Fruit fly (Drosophila melanogaster) whole organism, embryonic: ENCODE data around the gene Eig71Ei.
A peak's percentile ranks its signal among the peaks of the same experiment; 100 is the strongest.

Source experiments
- CG10267 ChIP-seq: fragments of 200-800 bp; sonication (Bioruptor generic); optimal IDR thresholded peaks from 2 replicates; lab custom pipeline; 2018; ENCODE audit warnings: missing biosample characterization, mild to moderate bottlenecking, missing genetic modification characterization, moderate library complexity
- CG11247 ChIP-seq: fragments of 200-800 bp; sonication (Bioruptor generic); IDR thresholded peaks from 2 replicates; pipeline ENCODE4 v1.3.6; 2022; ENCODE audit warnings: missing biosample characterization, missing genetic modification characterization
- CG15514 ChIP-seq: fragments of 200-800 bp; sonication (Bioruptor generic); optimal IDR thresholded peaks from 3 replicates; lab custom pipeline; 2017; ENCODE audit warnings: missing biosample characterization, missing genetic modification characterization, mild to moderate bottlenecking, moderate library complexity, missing genetic modification reagents
- CG1603 ChIP-seq: fragments of 200-800 bp; sonication (Bioruptor generic); optimal IDR thresholded peaks from 2 replicates; lab custom pipeline; 2019; ENCODE audit warnings: missing biosample characterization, mild to moderate bottlenecking, missing genetic modification characterization, moderate library complexity
- CG16813 ChIP-seq: fragments of 200-800 bp; sonication (Bioruptor generic); IDR thresholded peaks from 3 replicates; pipeline ENCODE4 v1.3.6; 2022; ENCODE audit warnings: missing biosample characterization, missing genetic modification characterization; ENCODE audit not compliant: partially characterized antibody
- CG17612 ChIP-seq: fragments of 200-800 bp; sonication (Bioruptor generic); IDR thresholded peaks from 2 replicates; pipeline ENCODE4 v1.3.6; 2022; ENCODE audit warnings: missing biosample characterization, missing genetic modification characterization
- CG18011 ChIP-seq: fragments of 200-800 bp; sonication (Bioruptor generic); optimal IDR thresholded peaks from 2 replicates; lab custom pipeline; 2017; ENCODE audit warnings: missing biosample characterization, missing genetic modification characterization, mild to moderate bottlenecking, moderate library complexity, missing genotype
- CG2199 ChIP-seq: fragments of 200-800 bp; sonication (Bioruptor generic); IDR thresholded peaks from 3 replicates; pipeline ENCODE4 v1.3.6; 2022; ENCODE audit warnings: missing biosample characterization, missing genetic modification characterization
- CG2889 ChIP-seq: fragments of 200-800 bp; sonication (Bioruptor generic); IDR thresholded peaks from 3 replicates; pipeline ENCODE4 v1.3.6; 2022; ENCODE audit warnings: missing biosample characterization, missing genetic modification characterization
- CG3281 ChIP-seq: fragments of 200-800 bp; sonication (Bioruptor generic); optimal IDR thresholded peaks from 3 replicates; lab custom pipeline; 2017; ENCODE audit warnings: missing biosample characterization, mild to moderate bottlenecking, missing genetic modification characterization
- CG4404 ChIP-seq: fragments of 200-800 bp; sonication (Bioruptor generic); IDR thresholded peaks from 2 replicates; pipeline ENCODE4 v1.3.6; 2022; ENCODE audit warnings: missing biosample characterization, missing genetic modification characterization
- CG5245 ChIP-seq: fragments of 200-800 bp; sonication (Bioruptor generic); optimal IDR thresholded peaks from 3 replicates; lab custom pipeline; 2016; ENCODE audit warnings: missing biosample characterization, missing genetic modification characterization
- CG6683 ChIP-seq: fragments of 200-800 bp; sonication (Bioruptor generic); optimal IDR thresholded peaks from 2 replicates; lab custom pipeline; 2017; ENCODE audit warnings: missing biosample characterization, mild to moderate bottlenecking, missing genetic modification characterization, missing genetic modification reagents
- CG7271 ChIP-seq: fragments of 200-800 bp; sonication (Bioruptor generic); optimal IDR thresholded peaks from 2 replicates; lab custom pipeline; 2018; ENCODE audit warnings: missing biosample characterization, mild to moderate bottlenecking, missing genetic modification characterization, moderate library complexity
- CG7556 ChIP-seq: fragments of 200-800 bp; sonication (Bioruptor generic); optimal IDR thresholded peaks from 2 replicates; lab custom pipeline; 2017; ENCODE audit warnings: missing biosample characterization, mild to moderate bottlenecking, missing genetic modification characterization
- CG7745 ChIP-seq: fragments of 200-800 bp; sonication (Bioruptor generic); optimal IDR thresholded peaks from 2 replicates; lab custom pipeline; 2018; ENCODE audit warnings: missing biosample characterization, mild to moderate bottlenecking, missing genetic modification characterization, moderate library complexity
- CG7786 ChIP-seq: fragments of 200-800 bp; sonication (Bioruptor generic); optimal IDR thresholded peaks from 2 replicates; lab custom pipeline; 2016; ENCODE audit warnings: missing biosample characterization, missing genetic modification characterization
- Dbx ChIP-seq: fragments of 200-800 bp; sonication (Bioruptor generic); IDR thresholded peaks from 3 replicates; pipeline ENCODE4 v1.3.6; 2022; ENCODE audit warnings: missing biosample characterization, missing genetic modification characterization
- Dip3 ChIP-seq: fragments of 200-800 bp; sonication (Bioruptor generic); optimal IDR thresholded peaks from 3 replicates; lab custom pipeline; 2016; ENCODE audit warnings: missing biosample characterization, missing genetic modification characterization
- Doc3 ChIP-seq: fragments of 200-800 bp; sonication (Bioruptor generic); IDR thresholded peaks from 3 replicates; pipeline ENCODE4 v1.3.6; 2022; ENCODE audit warnings: missing biosample characterization, missing genetic modification characterization; ENCODE audit not compliant: partially characterized antibody
- E2f2 ChIP-seq: fragments of 200-800 bp; sonication (Bioruptor generic); IDR thresholded peaks from 2 replicates; pipeline ENCODE4 v1.3.6; 2022; ENCODE audit warnings: missing biosample characterization, missing genetic modification characterization
- Ets97D ChIP-seq: fragments of 200-800 bp; sonication (Bioruptor generic); optimal IDR thresholded peaks from 3 replicates; lab custom pipeline; 2016; ENCODE audit warnings: missing biosample characterization, missing genetic modification characterization
- Fer2 ChIP-seq: fragments of 200-800 bp; sonication (Bioruptor generic); optimal IDR thresholded peaks from 2 replicates; lab custom pipeline; 2018; ENCODE audit warnings: missing biosample characterization, mild to moderate bottlenecking, missing genetic modification characterization, moderate library complexity
- HmgZ ChIP-seq: fragments of 200-800 bp; sonication (Bioruptor generic); optimal IDR thresholded peaks from 2 replicates; lab custom pipeline; 2018; ENCODE audit warnings: missing biosample characterization, mild to moderate bottlenecking, missing genetic modification characterization
- MBD-R2 ChIP-seq: fragments of 200-800 bp; sonication (Bioruptor generic); IDR thresholded peaks from 2 replicates; pipeline ENCODE4 v1.3.6; 2022; ENCODE audit warnings: missing biosample characterization, missing genetic modification characterization
- Myb ChIP-seq: fragments of 200-800 bp; sonication (Bioruptor generic); optimal IDR thresholded peaks from 2 replicates; lab custom pipeline; 2016; ENCODE audit warnings: missing biosample characterization, missing genetic modification characterization
- Sox100B ChIP-seq: fragments of 200-800 bp; sonication (Bioruptor generic); optimal IDR thresholded peaks from 3 replicates; lab custom pipeline; 2018; ENCODE audit warnings: missing biosample characterization, mild to moderate bottlenecking, missing genetic modification characterization
- Vsx1 ChIP-seq: fragments of 200-800 bp; sonication (Bioruptor generic); optimal IDR thresholded peaks from 2 replicates; lab custom pipeline; 2017; ENCODE audit warnings: missing biosample characterization, mild to moderate bottlenecking, missing genetic modification characterization, missing genetic modification reagents
- Xbp1 ChIP-seq: fragments of 200-800 bp; sonication (Bioruptor generic); optimal IDR thresholded peaks from 3 replicates; lab custom pipeline; 2016; ENCODE audit warnings: missing biosample characterization, mild to moderate bottlenecking, missing genetic modification characterization
- caup ChIP-seq: fragments of 200-800 bp; sonication (Bioruptor generic); optimal IDR thresholded peaks from 3 replicates; lab custom pipeline; 2017; ENCODE audit warnings: missing biosample characterization, mild to moderate bottlenecking, missing genetic modification characterization, moderate library complexity; ENCODE audit not compliant: severe bottlenecking
- dan ChIP-seq: fragments of 200-800 bp; sonication (Bioruptor generic); IDR thresholded peaks from 2 replicates; pipeline ENCODE4 v1.3.6; 2022; ENCODE audit warnings: missing biosample characterization, missing genetic modification characterization
- gem ChIP-seq: fragments of 200-800 bp; sonication (Bioruptor generic); optimal IDR thresholded peaks from 2 replicates; lab custom pipeline; 2019; ENCODE audit warnings: missing biosample characterization, mild to moderate bottlenecking, missing genetic modification characterization, moderate library complexity
- grau ChIP-seq: fragments of 200-800 bp; optimal IDR thresholded peaks from 3 replicates; lab custom pipeline; 2019; ENCODE audit warnings: missing biosample characterization, mild to moderate bottlenecking, missing genetic modification characterization, moderate library complexity
- gsb ChIP-seq: fragments of 200-800 bp; sonication (Bioruptor generic); IDR thresholded peaks from 2 replicates; pipeline ENCODE4 v1.3.6; 2022; ENCODE audit warnings: missing biosample characterization, missing genetic modification characterization
- gsb-n ChIP-seq: fragments of 200-800 bp; sonication (Bioruptor generic); optimal IDR thresholded peaks from 3 replicates; lab custom pipeline; 2018; ENCODE audit warnings: missing biosample characterization, mild to moderate bottlenecking, missing genetic modification characterization
- ham ChIP-seq: fragments of 200-800 bp; sonication (Bioruptor generic); IDR thresholded peaks from 2 replicates; pipeline ENCODE4 v1.3.6; 2022; ENCODE audit warnings: missing biosample characterization, missing genetic modification characterization
- hb ChIP-seq: fragments of 200-800 bp; sonication (Bioruptor generic); IDR thresholded peaks from 3 replicates; pipeline ENCODE4 v1.3.6; 2022; ENCODE audit warnings: missing biosample characterization, missing genetic modification characterization; ENCODE audit not compliant: partially characterized antibody
- kay ChIP-seq: fragments of 200-800 bp; sonication (Bioruptor generic); optimal IDR thresholded peaks from 2 replicates; lab custom pipeline; 2016; ENCODE audit warnings: missing biosample characterization, missing genetic modification characterization
- knrl ChIP-seq: fragments of 200-800 bp; sonication (Bioruptor generic); IDR thresholded peaks from 3 replicates; pipeline ENCODE4 v1.3.6; 2022; ENCODE audit warnings: missing biosample characterization, missing genetic modification characterization; ENCODE audit not compliant: partially characterized antibody
- onecut ChIP-seq: fragments of 200-800 bp; sonication (Bioruptor generic); IDR thresholded peaks from 2 replicates; pipeline ENCODE4 v1.3.6; 2022; ENCODE audit warnings: missing biosample characterization, missing genetic modification characterization
- org-1 ChIP-seq: fragments of 200-800 bp; sonication (Bioruptor generic); optimal IDR thresholded peaks from 2 replicates; lab custom pipeline; 2017; ENCODE audit warnings: missing biosample characterization, missing genetic modification characterization
- psq ChIP-seq: fragments of 200-800 bp; sonication (Bioruptor generic); optimal IDR thresholded peaks from 2 replicates; lab custom pipeline; 2017; ENCODE audit warnings: missing biosample characterization, missing genetic modification characterization
- sc ChIP-seq, 3 experiments: fragments of >200 bp in 2 of 3; fragments of 200-800 bp in 1 of 3; sonication (Bioruptor generic) in 1 of 3; optimal IDR thresholded peaks; 2 replicates in 2 of 3; 3 replicates in 1 of 3; lab custom pipeline; 2017; ENCODE audit warnings: mild to moderate bottlenecking in 1 of 3, missing biosample characterization in 1 of 3, missing genetic modification characterization in 1 of 3, missing genetic modification reagents in 1 of 3
- scrt ChIP-seq: fragments of 200-800 bp; sonication (Bioruptor generic); optimal IDR thresholded peaks from 2 replicates; lab custom pipeline; 2018; ENCODE audit warnings: missing biosample characterization, mild to moderate bottlenecking, missing genetic modification characterization, moderate library complexity
- sd ChIP-seq: fragments of 200-800 bp; sonication (Bioruptor generic); optimal IDR thresholded peaks from 3 replicates; lab custom pipeline; 2018; ENCODE audit warnings: missing biosample characterization, mild to moderate bottlenecking, missing genetic modification characterization, moderate library complexity
- sens ChIP-seq: fragments of 200-800 bp; sonication (Bioruptor generic); peaks from one replicate; lab custom pipeline; 2016; ENCODE audit warnings: missing biosample characterization, missing genetic modification characterization
- sisA ChIP-seq: fragments of 200-800 bp; sonication (Bioruptor generic); IDR thresholded peaks from 2 replicates; pipeline ENCODE4 v1.3.6; 2022; ENCODE audit warnings: missing biosample characterization, missing genetic modification characterization
- sna ChIP-seq: fragments of 200-800 bp; sonication (Bioruptor generic); IDR thresholded peaks from 2 replicates; pipeline ENCODE4 v1.3.6; 2022; ENCODE audit warnings: missing biosample characterization, missing genetic modification characterization; ENCODE audit not compliant: partially characterized antibody
- stwl ChIP-seq: fragments of 200-800 bp; sonication (Bioruptor generic); optimal IDR thresholded peaks from 3 replicates; lab custom pipeline; 2018; ENCODE audit warnings: missing biosample characterization, mild to moderate bottlenecking, missing genetic modification characterization, moderate library complexity
- tup ChIP-seq: fragments of 200-800 bp; sonication (Bioruptor generic); optimal IDR thresholded peaks from 2 replicates; lab custom pipeline; 2016; ENCODE audit warnings: missing biosample characterization, mild to moderate bottlenecking, missing genetic modification characterization, moderate library complexity
- wdn ChIP-seq: fragments of 200-800 bp; sonication (Bioruptor generic); IDR thresholded peaks from 2 replicates; pipeline ENCODE4 v1.3.6; 2022; ENCODE audit warnings: missing biosample characterization, missing genetic modification characterization

Eig71Ei gene

DNA sequence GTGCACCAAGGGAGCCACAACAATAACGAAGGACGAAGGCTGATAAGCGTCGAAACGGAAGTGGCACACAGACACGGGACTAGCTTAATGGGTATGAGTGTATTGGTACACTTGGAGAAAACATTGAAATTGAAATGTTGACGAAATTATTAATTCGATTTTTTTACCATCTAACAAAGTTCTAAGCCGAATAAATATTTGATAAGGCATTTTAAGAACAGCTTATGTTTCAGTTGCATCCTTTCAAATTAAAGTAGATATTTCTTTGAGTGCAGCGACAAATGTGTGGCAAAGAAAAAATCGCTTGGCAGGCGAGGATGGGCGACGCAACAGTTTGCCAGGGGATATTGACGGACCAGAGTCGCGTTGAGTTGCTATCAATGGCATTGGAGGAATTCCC is 19.5 kb upstream of the Eig71Ei start (continued):
- no peak for TF ChIP-seq hb (GFP tag; lab: Robert Waterston, UW)
- TF ChIP-seq HmgZ (tag; lab: Kevin White, UChicago): no peak
- no peak for TF ChIP-seq Dip3
- no peak for TF ChIP-seq CG5245 (GFP tag; lab: Kevin White, UChicago)
- TF ChIP-seq gsb (GFP tag; lab: Robert Waterston, UW): no peak
- TF ChIP-seq scrt (GFP tag; lab: Kevin White, UChicago): peak; percentile 36
- no peak for TF ChIP-seq Vsx1 (GFP tag; lab: Kevin White, UChicago)
- TF ChIP-seq Myb: no peak
- TF ChIP-seq sisA (GFP tag; lab: Robert Waterston, UW): no peak
- TF ChIP-seq CG7786: no peak
- TF ChIP-seq sc (optimal IDR thresholded peaks at IDR 0.05; lab: Kevin White, UChicago): no peak
- TF ChIP-seq sc (GFP tag; optimal IDR thresholded peaks at IDR 0.05; lab: Kevin White, UChicago): no peak
- no peak for TF ChIP-seq CG3281 (GFP tag; lab: Kevin White, UChicago)
- TF ChIP-seq CG17612 (GFP tag; lab: Robert Waterston, UW): no peak
- no peak for TF ChIP-seq Dbx (GFP tag; lab: Robert Waterston, UW)
- no peak for TF ChIP-seq dan
- no peak for TF ChIP-seq sd (tag; lab: Kevin White, UChicago)
- no peak for TF ChIP-seq knrl (GFP tag; lab: Robert Waterston, UW)
- TF ChIP-seq wdn: no peak
- no peak for TF ChIP-seq psq (GFP tag; lab: Kevin White, UChicago)
- no peak for TF ChIP-seq Ets97D (GFP tag; lab: Kevin White, UChicago)
- no peak for TF ChIP-seq gsb-n (tag; lab: Kevin White, UChicago)
- no peak for TF ChIP-seq CG18011 (GFP tag; lab: Kevin White, UChicago)
- no peak for TF ChIP-seq E2f2 (GFP tag; lab: Robert Waterston, UW)
- TF ChIP-seq grau (tag; lab: Kevin White, UChicago): peak; percentile 3
- no peak for TF ChIP-seq Xbp1 (GFP tag; lab: Kevin White, UChicago)
- no peak for TF ChIP-seq MBD-R2 (GFP tag; lab: Robert Waterston, UW)
- TF ChIP-seq CG11247 (GFP tag; lab: Robert Waterston, UW): no peak
- TF ChIP-seq Fer2 (tag; lab: Kevin White, UChicago): no peak
- TF ChIP-seq Doc3 (GFP tag; lab: Robert Waterston, UW): no peak
- TF ChIP-seq stwl (tag; lab: Kevin White, UChicago): no peak
- TF ChIP-seq CG6683 (GFP tag; lab: Kevin White, UChicago): no peak
- no peak for TF ChIP-seq onecut (GFP tag; lab: Robert Waterston, UW)
- TF ChIP-seq Sox100B (GFP tag; lab: Kevin White, UChicago): no peak
- peak; percentile 55 for TF ChIP-seq gem
- peak; percentile 2 for TF ChIP-seq CG7556 (GFP tag; lab: Kevin White, UChicago)
- no peak for TF ChIP-seq CG16813
- TF ChIP-seq CG7745 (tag; lab: Kevin White, UChicago): no peak
- no peak for TF ChIP-seq CG7271 (tag; lab: Kevin White, UChicago)
- peak; percentile 36 for TF ChIP-seq sens
- no peak for TF ChIP-seq CG15514 (GFP tag; lab: Kevin White, UChicago)
- peak; percentile 58 for TF ChIP-seq CG1603 (tag; lab: Kevin White, UChicago)
- no peak for TF ChIP-seq CG2889
- no peak for TF ChIP-seq sna (GFP tag; lab: Robert Waterston, UW)
- TF ChIP-seq caup: no peak
- peak; percentile 15 for TF ChIP-seq org-1 (GFP tag; lab: Kevin White, UChicago)
- no peak for TF ChIP-seq kay (GFP tag; lab: Kevin White, UChicago)
- no peak for TF ChIP-seq ham (GFP tag; lab: Robert Waterston, UW)
- TF ChIP-seq CG2199 (GFP tag; lab: Robert Waterston, UW): no peak
- TF ChIP-seq CG4404 (GFP tag; lab: Robert Waterston, UW): no peak; the same call in 1 of the 2 replicates
- no peak for TF ChIP-seq tup (GFP tag; lab: Kevin White, UChicago)
- no peak for TF ChIP-seq CG10267
